Worm (Caenorhabditis elegans) whole organism, L2 larva: ENCODE data around the gene M199.8.

Experiments
- blmp-1 ChIP-seq: sonication (generic microtip); optimal IDR thresholded peaks from 2 replicates; lab custom pipeline; 2017; ENCODE audit warnings: missing genetic modification characterization, mild to moderate bottlenecking, missing compliant biosample characterization, antibody characterized with exemption, moderate library complexity; ENCODE audit not compliant: insufficient read depth
- ceh-82 ChIP-seq: fragments of 150-350 bp; optimal IDR thresholded peaks from 2 replicates; lab custom pipeline; 2014; ENCODE audit warnings: missing biosample characterization, missing genetic modification characterization
- elt-3 ChIP-seq: sonication (generic microtip); optimal IDR thresholded peaks from 2 replicates; lab custom pipeline; 2017; ENCODE audit warnings: missing biosample characterization, missing genetic modification characterization
- lin-11 ChIP-seq: fragments of 150-350 bp; sonication (generic microtip); optimal IDR thresholded peaks from 2 replicates; lab custom pipeline; 2014; ENCODE audit warnings: missing biosample characterization, missing genetic modification characterization, inconsistent platforms, mixed read lengths
- mab-5 ChIP-seq: fragments of 150-350 bp; optimal IDR thresholded peaks from 2 replicates; lab custom pipeline; 2014; ENCODE audit warnings: missing biosample characterization, missing genetic modification characterization
- mdl-1 ChIP-seq, 2 experiments: fragments of 150-350 bp in 1 of 2; sonication (generic microtip) in 1 of 2; optimal IDR thresholded peaks; 2 replicates each; lab custom pipeline; 2017; ENCODE audit warnings: missing biosample characterization in 2 of 2, missing genetic modification characterization in 2 of 2
- unc-62 ChIP-seq: fragments of 150-350 bp; optimal IDR thresholded peaks from 2 replicates; lab custom pipeline; 2014; ENCODE audit warnings: missing biosample characterization, missing genetic modification reagents, missing genetic modification characterization
- zag-1 ChIP-seq: fragments of 150-350 bp; optimal IDR thresholded peaks from 2 replicates; lab custom pipeline; 2014; ENCODE audit warnings: missing biosample characterization, missing genetic modification characterization

DNA sequence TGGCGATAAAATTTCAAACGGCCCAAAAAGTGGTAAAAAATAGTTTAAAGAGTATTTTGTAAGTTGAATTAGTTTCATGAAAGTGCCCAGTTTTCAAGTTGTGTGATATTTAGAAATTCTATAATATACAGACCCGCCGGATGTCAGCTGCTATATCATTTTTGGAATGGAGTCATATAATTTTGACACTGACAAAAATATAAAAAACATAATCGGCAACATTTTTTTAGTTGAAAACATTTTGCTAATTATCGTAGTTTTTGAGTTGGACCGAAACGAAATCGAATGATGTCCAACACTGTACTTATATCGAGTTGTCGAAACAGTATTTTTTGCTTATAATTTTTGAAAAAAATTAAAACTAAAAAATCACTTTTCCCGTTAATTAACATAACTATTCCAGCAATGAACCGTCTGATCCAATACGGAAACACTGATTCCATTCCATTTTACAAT lies 30.5 kb downstream of the M199.8 start, which contains the start of gene srt-44:
- TF ChIP-seq elt-3 (no peak), zag-1 (no peak), ceh-82 (tag; lab: Kevin White, UChicago) (no peak), lin-11 (tag; lab: Kevin White, UChicago) (no peak), unc-62 (GFP tag; lab: Kevin White, UChicago) (no peak), mdl-1 (tag; optimal IDR thresholded peaks at IDR 0.05; lab: Kevin White, UChicago) (no peak), blmp-1 (tag; lab: Kevin White, UChicago) (no peak), mab-5 (tag; lab: Kevin White, UChicago) (no peak)
